Worm (Caenorhabditis elegans) whole organism, L4/young adult: ENCODE measurements around the gene cyld-1.

Source experiments
- W03F9.2 ChIP-seq: fragments of 150-350 bp; optimal IDR thresholded peaks from 2 replicates; lab custom pipeline; 2014; ENCODE audit warnings: missing biosample characterization, missing genetic modification characterization
- him-1 ChIP-seq: sonication (generic microtip); optimal IDR thresholded peaks from 2 replicates; lab custom pipeline; 2016; ENCODE audit warnings: missing genotype, missing genetic modification reagents, missing genetic modification characterization, missing compliant biosample characterization

DNA sequence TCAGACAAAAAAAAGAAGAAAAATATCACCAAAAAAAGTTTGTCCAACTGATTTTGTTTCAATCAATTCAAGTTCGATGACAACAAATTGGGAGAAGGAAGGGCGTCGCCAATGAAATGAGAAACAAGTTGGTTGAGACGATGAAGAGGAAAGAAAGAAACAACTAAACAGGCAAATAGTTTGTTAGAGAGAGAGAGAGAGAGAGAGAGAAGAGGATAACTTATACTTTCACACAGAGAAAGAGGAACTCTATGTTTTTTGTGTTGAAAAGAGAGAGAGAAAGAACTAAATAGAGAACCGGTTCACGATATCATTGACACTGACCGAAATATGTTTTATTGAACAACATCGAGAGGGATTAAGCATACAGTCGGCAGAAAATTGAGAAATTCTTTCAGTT, 2.9 kb downstream of the cyld-1 start:
- TF ChIP-seq him-1 (tag; lab: Kevin White, UChicago) (no peak), W03F9.2 (no peak)
